Worm (Caenorhabditis elegans) whole organism, L3 larva: ENCODE measurements around the gene F54C9.14.
A peak's percentile ranks its signal among the peaks of the same experiment; 100 is the strongest.

Experiments
- R02D3.7 ChIP-seq: fragments of 150-350 bp; optimal IDR thresholded peaks from 2 replicates; lab custom pipeline; 2014; ENCODE audit warnings: missing biosample characterization, missing genetic modification characterization
- aly-2 ChIP-seq: fragments of 150-350 bp; optimal IDR thresholded peaks from 2 replicates; lab custom pipeline; 2014; ENCODE audit warnings: missing biosample characterization, missing genetic modification characterization
- ceh-16 ChIP-seq: sonication (generic microtip); optimal IDR thresholded peaks from 2 replicates; lab custom pipeline; 2017; ENCODE audit warnings: missing biosample characterization, missing genetic modification characterization
- ceh-28 ChIP-seq: fragments of 150-350 bp; optimal IDR thresholded peaks from 2 replicates; lab custom pipeline; 2014; ENCODE audit warnings: missing biosample characterization, missing genetic modification reagents, missing genetic modification characterization
- ceh-82 ChIP-seq: fragments of 150-350 bp; optimal IDR thresholded peaks from 2 replicates; lab custom pipeline; 2014; ENCODE audit warnings: missing biosample characterization, missing genetic modification characterization
- daf-12 ChIP-seq: fragments of 150-350 bp; optimal IDR thresholded peaks from 2 replicates; lab custom pipeline; 2014; ENCODE audit warnings: missing biosample characterization, missing genetic modification reagents, missing genetic modification characterization
- egl-27 ChIP-seq: sonication (generic microtip); optimal IDR thresholded peaks from 4 replicates; lab custom pipeline; 2017; ENCODE audit warnings: missing biosample characterization, missing genetic modification reagents, missing genetic modification characterization
- egl-5 ChIP-seq: fragments of 150-350 bp; optimal IDR thresholded peaks from 2 replicates; lab custom pipeline; 2017; ENCODE audit warnings: missing biosample characterization, missing genetic modification reagents, missing genetic modification characterization, inconsistent platforms
- elt-1 ChIP-seq: fragments of 150-350 bp; optimal IDR thresholded peaks from 2 replicates; lab custom pipeline; 2014; ENCODE audit warnings: missing biosample characterization, missing genetic modification characterization
- elt-2 ChIP-seq: sonication (generic microtip); optimal IDR thresholded peaks from 2 replicates; lab custom pipeline; 2016; ENCODE audit warnings: missing genetic modification reagents, mild to moderate bottlenecking, missing genetic modification characterization, missing compliant biosample characterization
- elt-3 ChIP-seq, 3 experiments: fragments of 150-350 bp in 1 of 3; sonication (generic microtip) in 2 of 3; optimal IDR thresholded peaks; 2 replicates in 2 of 3; 4 replicates in 1 of 3; lab custom pipeline; 2014 to 2017; ENCODE audit warnings: missing biosample characterization in 3 of 3, missing genetic modification characterization in 3 of 3
- eor-1 ChIP-seq, 2 experiments: fragments of 150-350 bp; optimal IDR thresholded peaks; 2 replicates each; lab custom pipeline; 2014 to 2018; ENCODE audit warnings: missing biosample characterization in 2 of 2, missing genetic modification characterization in 2 of 2
- fkh-10 ChIP-seq: sonication (generic microtip); optimal IDR thresholded peaks from 2 replicates; lab custom pipeline; 2017; ENCODE audit warnings: missing biosample characterization, missing genetic modification reagents, missing genetic modification characterization
- fkh-2 ChIP-seq: fragments of 150-350 bp; optimal IDR thresholded peaks from 2 replicates; lab custom pipeline; 2014; ENCODE audit warnings: missing biosample characterization, missing genetic modification reagents, missing genetic modification characterization
- fos-1 ChIP-seq: fragments of 150-350 bp; optimal IDR thresholded peaks from 2 replicates; lab custom pipeline; 2014; ENCODE audit warnings: missing biosample characterization, missing genetic modification characterization
- jun-1 ChIP-seq: fragments of 150-350 bp; optimal IDR thresholded peaks from 2 replicates; lab custom pipeline; 2014; ENCODE audit warnings: missing biosample characterization, missing genetic modification reagents, missing genetic modification characterization
- lin-15B ChIP-seq: fragments of 150-350 bp; optimal IDR thresholded peaks from 2 replicates; lab custom pipeline; 2014; ENCODE audit warnings: missing biosample characterization, missing genetic modification characterization
- lsy-12 ChIP-seq: sonication (generic microtip); optimal IDR thresholded peaks from 2 replicates; lab custom pipeline; 2016; ENCODE audit warnings: mild to moderate bottlenecking, missing genetic modification characterization, missing compliant biosample characterization
- mdl-1 ChIP-seq: fragments of 150-350 bp; optimal IDR thresholded peaks from 2 replicates; lab custom pipeline; 2014; ENCODE audit warnings: missing biosample characterization, missing genetic modification characterization
- mml-1 ChIP-seq: fragments of 150-350 bp; sonication (generic microtip); optimal IDR thresholded peaks from 3 replicates; lab custom pipeline; 2014; ENCODE audit warnings: missing biosample characterization, missing genetic modification characterization
- nfya-1 ChIP-seq: sonication (generic microtip); optimal IDR thresholded peaks from 2 replicates; lab custom pipeline; 2017; ENCODE audit warnings: missing genetic modification characterization, mild to moderate bottlenecking, missing compliant biosample characterization, antibody characterized with exemption, moderate library complexity; ENCODE audit not compliant: insufficient read depth
- nhr-11 ChIP-seq: fragments of 150-350 bp; optimal IDR thresholded peaks from 2 replicates; lab custom pipeline; 2014; ENCODE audit warnings: missing biosample characterization, missing genetic modification characterization
- nhr-12 ChIP-seq: fragments of 150-350 bp; optimal IDR thresholded peaks from 2 replicates; lab custom pipeline; 2014; ENCODE audit warnings: missing biosample characterization, missing genetic modification characterization
- nhr-23 ChIP-seq: fragments of 150-350 bp; optimal IDR thresholded peaks from 2 replicates; lab custom pipeline; 2014; ENCODE audit warnings: missing biosample characterization, missing genetic modification reagents, missing genetic modification characterization
- nhr-237 ChIP-seq: fragments of 150-350 bp; optimal IDR thresholded peaks from 2 replicates; lab custom pipeline; 2014; ENCODE audit warnings: missing biosample characterization, missing genetic modification characterization
- nhr-25 ChIP-seq: sonication (generic microtip); optimal IDR thresholded peaks from 2 replicates; lab custom pipeline; 2017; ENCODE audit warnings: missing biosample characterization, missing genetic modification characterization
- nhr-43 ChIP-seq: sonication (generic microtip); optimal IDR thresholded peaks from 2 replicates; lab custom pipeline; 2016; ENCODE audit warnings: mild to moderate bottlenecking, missing genetic modification characterization, missing compliant biosample characterization; ENCODE audit not compliant: poor library complexity, severe bottlenecking
- nhr-67 ChIP-seq: fragments of 150-350 bp; optimal IDR thresholded peaks from 2 replicates; lab custom pipeline; 2014; ENCODE audit warnings: missing biosample characterization, missing genetic modification characterization
- nhr-76 ChIP-seq: fragments of 150-350 bp; sonication (generic microtip); optimal IDR thresholded peaks from 5 replicates; lab custom pipeline; 2014; ENCODE audit warnings: missing biosample characterization, missing genetic modification characterization
- pha-4 ChIP-seq: fragments of 150-350 bp; optimal IDR thresholded peaks from 2 replicates; lab custom pipeline; 2014; ENCODE audit warnings: missing biosample characterization, missing genetic modification reagents, missing genetic modification characterization
- pqm-1 ChIP-seq: fragments of 150-350 bp; optimal IDR thresholded peaks from 2 replicates; lab custom pipeline; 2017; ENCODE audit warnings: missing biosample characterization, missing genetic modification characterization, inconsistent platforms
- skn-1 ChIP-seq: fragments of 150-350 bp; optimal IDR thresholded peaks from 2 replicates; lab custom pipeline; 2014; ENCODE audit warnings: missing biosample characterization, missing genetic modification characterization
- snpc-4 ChIP-seq: fragments of 150-350 bp; optimal IDR thresholded peaks from 2 replicates; lab custom pipeline; 2014; ENCODE audit warnings: missing biosample characterization, missing genetic modification characterization
- unc-39 ChIP-seq: sonication (generic microtip); optimal IDR thresholded peaks from 4 replicates; lab custom pipeline; 2017; ENCODE audit warnings: missing biosample characterization, missing genetic modification characterization
- ztf-11 ChIP-seq: fragments of 150-350 bp; optimal IDR thresholded peaks from 2 replicates; lab custom pipeline; 2014; ENCODE audit warnings: missing biosample characterization, missing genetic modification characterization
- ztf-4 ChIP-seq: fragments of 150-350 bp; optimal IDR thresholded peaks from 2 replicates; lab custom pipeline; 2014; ENCODE audit warnings: missing biosample characterization, missing genetic modification characterization

The F54C9.14 gene

ce11 chrII:8562002-8562401 is at the start of gene F54C9.14:
Gene F54C9.14 (plus strand): TSS chrII:8562302.
- TF ChIP-seq fkh-2 (tag; lab: Kevin White, UChicago) = no peak
- TF ChIP-seq, all 47 proteins: peak for 0

ce11 chrII:8514729-8515128 is 47.4 kb upstream of the F54C9.14 start, which contains the start of gene ctg-2:
Gene ctg-2 (plus strand): TSS chrII:8515054.
- TF ChIP-seq pqm-1 (peak; percentile 87), mml-1 (tag; lab: Kevin White, UChicago) (no peak), aly-2 (tag; lab: Kevin White, UChicago) (no peak), fkh-10 (GFP tag; lab: Kevin White, UChicago) (no peak), egl-27 (tag; lab: Kevin White, UChicago) (no peak), mdl-1 (tag; lab: Kevin White, UChicago) (no peak), pha-4 (tag; lab: Kevin White, UChicago) (peak; percentile 43), ztf-4 (tag; lab: Kevin White, UChicago) (no peak), elt-2 (tag; lab: Kevin White, UChicago) (peak; percentile 81), jun-1 (tag; lab: Kevin White, UChicago) (peak; percentile 32), nhr-237 (no peak), egl-5 (tag; lab: Kevin White, UChicago) (no peak)
- TF ChIP-seq, all 47 proteins: peak for 4

ce11 chrII:8515521-8515920 is 46.6 kb upstream of the F54C9.14 start:
- TF ChIP-seq nhr-12 (tag; lab: Kevin White, UChicago) (no peak), elt-2 (tag; lab: Kevin White, UChicago) (peak; percentile 79), unc-39 (tag; lab: Kevin White, UChicago) (no peak), pha-4 (tag; lab: Kevin White, UChicago) (peak; percentile 35), egl-27 (tag; lab: Kevin White, UChicago) (no peak), ztf-11 (tag; lab: Kevin White, UChicago) (no peak), ceh-28 (no peak), nfya-1 (tag; lab: Kevin White, UChicago) (no peak), nhr-25 (tag; lab: Kevin White, UChicago) (no peak), nhr-23 (tag; lab: Kevin White, UChicago) (no peak), ceh-16 (no peak), nhr-43 (tag; lab: Kevin White, UChicago) (no peak), nhr-11 (tag; lab: Kevin White, UChicago) (no peak), ceh-82 (tag; lab: Kevin White, UChicago) (no peak), elt-3 (tag; optimal IDR thresholded peaks at IDR 0.05; lab: Kevin White, UChicago) (no peak), nhr-67 (tag; lab: Kevin White, UChicago) (no peak), jun-1 (tag; lab: Kevin White, UChicago) (peak; percentile 51), aly-2 (tag; lab: Kevin White, UChicago) (no peak), nhr-76 (tag; lab: Kevin White, UChicago) (no peak), skn-1 (no peak), pqm-1 (peak; percentile 20), lsy-12 (no peak)

- TF ChIP-seq nhr-76 (tag; lab: Kevin White, UChicago) = peak; percentile 28
- TF ChIP-seq eor-1 (tag; optimal IDR thresholded peaks at IDR 0.05; lab: Kevin White, UChicago) = no peak
- no peak for TF ChIP-seq elt-1 (tag; lab: Kevin White, UChicago)
- TF ChIP-seq R02D3.7 (tag; lab: Kevin White, UChicago) = peak; percentile 46
- TF ChIP-seq daf-12 (tag; lab: Kevin White, UChicago) = no peak
- TF ChIP-seq nhr-237 = no peak
- peak; percentile 14 for TF ChIP-seq lsy-12
- TF ChIP-seq pha-4 (tag; lab: Kevin White, UChicago) = peak; percentile 92
- TF ChIP-seq mdl-1 (tag; lab: Kevin White, UChicago) = no peak
- peak; percentile 58 for TF ChIP-seq nhr-43 (tag; lab: Kevin White, UChicago)
- TF ChIP-seq mml-1 (tag; lab: Kevin White, UChicago) = no peak
- peak; percentile 85 for TF ChIP-seq lin-15B (tag; lab: Kevin White, UChicago)
- TF ChIP-seq nfya-1 (tag; lab: Kevin White, UChicago) = peak; percentile 60
- TF ChIP-seq fos-1 (tag; lab: Kevin White, UChicago) = no peak
- peak; percentile 52 for TF ChIP-seq nhr-25 (tag; lab: Kevin White, UChicago)
- TF ChIP-seq nhr-23 (tag; lab: Kevin White, UChicago) = peak; percentile 83
- TF ChIP-seq elt-2 (tag; lab: Kevin White, UChicago) = peak; percentile 42
- peak; percentile 73 for TF ChIP-seq snpc-4 (tag; lab: Kevin White, UChicago)
Observed at ce11 chrII:8516783-8517182, 45.3 kb upstream of the F54C9.14 start, which contains the start of gene rnh-2. Gene rnh-2 (plus strand): TSS chrII:8517150.
